Fruit fly (Drosophila melanogaster): Measurements from ENCODE around the gene CG14441.

Gene CG14441

DNA sequence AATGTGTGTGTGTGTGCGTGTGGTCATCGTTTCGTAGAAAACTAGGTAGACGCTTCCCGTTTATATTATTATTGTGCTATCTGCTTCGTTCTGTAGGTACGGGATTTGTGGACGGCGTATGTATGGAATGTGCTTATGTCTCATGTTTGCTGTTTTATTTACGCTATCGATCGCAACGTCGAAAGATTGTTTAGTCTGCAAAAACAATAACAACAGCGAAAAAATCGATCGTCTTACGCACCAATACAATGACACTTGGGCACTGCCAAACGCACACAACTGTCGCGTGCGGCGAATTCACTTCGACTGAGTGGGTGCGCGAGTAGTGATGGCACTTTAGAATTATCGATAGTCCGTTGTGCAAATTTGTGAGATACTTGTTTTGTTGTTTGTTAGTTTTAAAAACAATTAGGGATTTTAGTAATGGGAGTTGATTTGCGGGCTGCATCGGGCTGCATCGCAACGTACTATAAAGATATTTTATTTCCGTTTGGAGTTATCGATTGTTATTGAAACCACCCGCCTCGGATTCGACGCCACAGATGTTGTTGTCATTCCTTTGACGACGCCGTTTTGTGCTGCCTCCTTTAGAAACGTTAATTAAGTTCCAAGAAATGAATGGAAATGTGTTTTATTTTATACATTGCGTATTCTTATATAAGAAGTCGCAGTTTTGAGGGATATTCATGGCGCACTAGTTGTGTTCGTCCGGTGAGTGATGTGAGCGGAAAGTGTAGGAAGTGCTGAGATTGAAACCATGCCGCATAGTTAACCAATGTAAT, 60.1 kb downstream of the CG14441 start (continued):
- peak; percentile 71; the same call in 1 of the 3 replicates for TF ChIP-seq CG6791 (GFP tag; IDR thresholded peaks at IDR 0.05; ENCODE audit: partially characterized antibody)
- TF ChIP-seq tna (GFP tag; IDR thresholded peaks at IDR 0.05; ENCODE audit: partially characterized antibody): peak; percentile 43; the same call in 1 of the 2 replicates
- no peak for TF ChIP-seq CrebB (tag; optimal IDR thresholded peaks at IDR 0.05)
- peak; percentile 91 for TF ChIP-seq CG3838 (GFP tag; optimal IDR thresholded peaks at IDR 0.05)
- TF ChIP-seq Abd-B (GFP tag; optimal IDR thresholded peaks at IDR 0.05): no peak
- TF ChIP-seq twi (tag; optimal IDR thresholded peaks at IDR 0.05): peak; percentile 30
- TF ChIP-seq CG12391 (tag; optimal IDR thresholded peaks at IDR 0.05): peak; percentile 25
- TF ChIP-seq hbn (GFP tag; IDR thresholded peaks at IDR 0.05; ENCODE audit: partially characterized antibody): peak; percentile 70
- TF ChIP-seq CG9932 (GFP tag; IDR thresholded peaks at IDR 0.05): peak; percentile 17; the same call in 1 of the 2 replicates
- TF ChIP-seq Sin3A (optimal IDR thresholded peaks at IDR 0.05): peak; percentile 48
- TF ChIP-seq CG4360 (GFP tag; IDR thresholded peaks at IDR 0.05): peak; percentile 57; the same call in 1 of the 2 replicates
- TF ChIP-seq CG17186 (GFP tag; optimal IDR thresholded peaks at IDR 0.05): peak; percentile 51
- TF ChIP-seq Rfx (GFP tag; IDR thresholded peaks at IDR 0.05): peak; percentile 25; the same call in 1 of the 2 replicates
- TF ChIP-seq abd-A (tag; optimal IDR thresholded peaks at IDR 0.05): no peak
- TF ChIP-seq CG3995 (GFP tag; optimal IDR thresholded peaks at IDR 0.05): peak; percentile 3
- TF ChIP-seq cg (GFP tag; optimal IDR thresholded peaks at IDR 0.05): peak; percentile 87
- TF ChIP-seq sd (tag; optimal IDR thresholded peaks at IDR 0.05): peak; percentile 78
- TF ChIP-seq CoRest (tag; optimal IDR thresholded peaks at IDR 0.05): no peak
- peak; percentile 41 for TF ChIP-seq HHEX (GFP tag; optimal IDR thresholded peaks at IDR 0.05)
- TF ChIP-seq Dip3 (GFP tag; optimal IDR thresholded peaks at IDR 0.05): no peak
- no peak for TF ChIP-seq H2.0 (GFP tag; IDR thresholded peaks at IDR 0.05)
- TF ChIP-seq CG15514 (GFP tag; optimal IDR thresholded peaks at IDR 0.05): peak; percentile 22
- peak; percentile 72 for TF ChIP-seq amos (GFP tag; IDR thresholded peaks at IDR 0.05; ENCODE audit: partially characterized antibody)
- peak; percentile 1 for TF ChIP-seq Hsf (GFP tag; optimal IDR thresholded peaks at IDR 0.05)
- TF ChIP-seq CG8290 (GFP tag; optimal IDR thresholded peaks at IDR 0.05): peak; percentile 16
- peak in 1 of 2 experiments; percentile 62 for TF ChIP-seq CG8290 (tag; optimal IDR thresholded peaks at IDR 0.05)
- TF ChIP-seq dm (GFP tag; optimal IDR thresholded peaks at IDR 0.05): peak; percentile 20
- no peak for TF ChIP-seq E2f1 (GFP tag; IDR thresholded peaks at IDR 0.05)
- TF ChIP-seq Spps (tag; optimal IDR thresholded peaks at IDR 0.05): no peak
- no peak for TF ChIP-seq ranshi (GFP tag; IDR thresholded peaks at IDR 0.05)
- peak; percentile 27 for TF ChIP-seq Dp (GFP tag; optimal IDR thresholded peaks at IDR 0.05)
- TF ChIP-seq CHES-1-like (GFP tag; optimal IDR thresholded peaks at IDR 0.05): peak; percentile 14
- peak; percentile 87 for TF ChIP-seq Sry-δ (GFP tag; optimal IDR thresholded peaks at IDR 0.05)
- TF ChIP-seq CG13424 (tag; optimal IDR thresholded peaks at IDR 0.05): no peak
- peak; percentile 67 for TF ChIP-seq CG16813 (GFP tag; IDR thresholded peaks at IDR 0.05; ENCODE audit: partially characterized antibody)
- peak; percentile 74 for TF ChIP-seq knrl (GFP tag; IDR thresholded peaks at IDR 0.05; ENCODE audit: partially characterized antibody)
- peak; percentile 75 for TF ChIP-seq BEAF-32 (GFP tag; optimal IDR thresholded peaks at IDR 0.05)
- TF ChIP-seq CG14710 (tag; optimal IDR thresholded peaks at IDR 0.05): peak; percentile 19
- TF ChIP-seq ham (GFP tag; IDR thresholded peaks at IDR 0.05): no peak
- TF ChIP-seq NFAT (GFP tag; IDR thresholded peaks at IDR 0.05): no peak
- TF ChIP-seq CG7963 (GFP tag; IDR thresholded peaks at IDR 0.05; ENCODE audit: partially characterized antibody): peak; percentile 54; the same call in 1 of the 3 replicates
- peak; percentile 38 for TF ChIP-seq Lhr (GFP tag; optimal IDR thresholded peaks at IDR 0.05)
- TF ChIP-seq mld (GFP tag; IDR thresholded peaks at IDR 0.05; ENCODE audit: partially characterized antibody): 0 out of 3 replicates have a peak, but pooled peaks have one; percentile 49

All from whole organism, embryonic.